Fruit fly (Drosophila melanogaster): ENCODE results near the gene CG1724.

Gene CG1724

dm6 chrX:21203241-21203640 lies at the start of gene CG1724:
TSS of gene CG1724 (minus strand) at chrX:21203341.
- TF ChIP-seq CG18011 (GFP tag; optimal IDR thresholded peaks at IDR 0.05) (no peak), nom (GFP tag; optimal IDR thresholded peaks at IDR 0.05) (no peak), B-H1 (GFP tag; IDR thresholded peaks at IDR 0.05) (no peak), croc (GFP tag; conservative IDR thresholded peaks at IDR 0.05) (no peak), CG10565 (GFP tag; optimal IDR thresholded peaks at IDR 0.05) (no peak), Vsx1 (GFP tag; optimal IDR thresholded peaks at IDR 0.05) (no peak), ac (GFP tag; optimal IDR thresholded peaks at IDR 0.05) (no peak), CG10979 (tag; optimal IDR thresholded peaks at IDR 0.05) (no peak), crc (GFP tag; optimal IDR thresholded peaks at IDR 0.05) (no peak), CG17361 (GFP tag; IDR thresholded peaks at IDR 0.05) (no peak), CG2116 (GFP tag; optimal IDR thresholded peaks at IDR 0.05) (no peak), Doc3 (GFP tag; IDR thresholded peaks at IDR 0.05; ENCODE audit: partially characterized antibody) (no peak), Bgb (GFP tag; IDR thresholded peaks at IDR 0.05; ENCODE audit: partially characterized antibody) (no peak), odd (GFP tag; optimal IDR thresholded peaks at IDR 0.05) (no peak)

DNA sequence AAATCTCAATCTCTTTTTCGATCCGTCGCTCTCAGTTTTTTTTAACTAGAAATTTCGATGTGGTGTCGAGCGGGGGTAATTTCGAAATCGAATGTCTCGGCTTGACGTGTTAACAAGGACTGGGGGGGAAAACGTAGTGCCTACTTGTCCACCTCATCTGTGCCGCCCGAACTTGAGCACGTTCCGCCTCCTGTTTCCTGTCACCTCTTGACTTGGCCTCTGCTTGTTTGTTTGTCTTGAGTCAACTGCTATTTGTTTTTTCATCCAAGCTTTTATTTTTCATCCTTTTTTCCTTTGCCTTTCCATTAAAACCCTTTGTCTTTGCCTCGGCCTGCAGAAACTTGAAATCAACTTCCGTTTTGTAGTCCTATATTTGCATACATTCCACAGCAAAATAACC lies 47.9 kb upstream of the CG1724 start, which contains the start of gene CG1722:
Gene CG1722, minus strand, starts transcription at position 101 of the 400 bp plus-strand sequence.
- no peak for TF ChIP-seq CG4820 (GFP tag; optimal IDR thresholded peaks at IDR 0.05)
- no peak for TF ChIP-seq pnt (GFP tag; optimal IDR thresholded peaks at IDR 0.05)
- no peak for TF ChIP-seq disco-r (GFP tag; optimal IDR thresholded peaks at IDR 0.05)
- no peak for TF ChIP-seq Lhr (GFP tag; optimal IDR thresholded peaks at IDR 0.05)
- no peak for TF ChIP-seq CG11093 (GFP tag; IDR thresholded peaks at IDR 0.05)
- TF ChIP-seq H2.0 (GFP tag; IDR thresholded peaks at IDR 0.05), result no peak
- no peak for TF ChIP-seq crc (GFP tag; optimal IDR thresholded peaks at IDR 0.05)
- TF ChIP-seq nerfin-2 (GFP tag; IDR thresholded peaks at IDR 0.05; ENCODE audit: partially characterized antibody), result no peak
- TF ChIP-seq jumu (GFP tag; optimal IDR thresholded peaks at IDR 0.05), result no peak
- no peak for TF ChIP-seq dysf (GFP tag; IDR thresholded peaks at IDR 0.05)
- TF ChIP-seq CG12391 (tag; optimal IDR thresholded peaks at IDR 0.05), result no peak
- TF ChIP-seq E2f2 (GFP tag; IDR thresholded peaks at IDR 0.05), result no peak
- no peak for TF ChIP-seq CG1603 (tag; optimal IDR thresholded peaks at IDR 0.05)
- no peak for TF ChIP-seq CG31441 (GFP tag; IDR thresholded peaks at IDR 0.05)
- TF ChIP-seq CG15073 (GFP tag; optimal IDR thresholded peaks at IDR 0.05), result no peak
- TF ChIP-seq CG9437 (GFP tag; optimal IDR thresholded peaks at IDR 0.05), result no peak

dm6 chrX:21241796-21242208 lies 38.7 kb upstream of the CG1724 start:
- TF ChIP-seq ranshi (GFP tag; IDR thresholded peaks at IDR 0.05) (no peak), CG5180 (GFP tag; optimal IDR thresholded peaks at IDR 0.05) (peak; percentile 51), Nf-YA (GFP tag; IDR thresholded peaks at IDR 0.05) (no peak), ase (GFP tag; IDR thresholded peaks at IDR 0.05) (no peak), amos (GFP tag; IDR thresholded peaks at IDR 0.05; ENCODE audit: partially characterized antibody) (no peak), phol (tag; optimal IDR thresholded peaks at IDR 0.05) (peak; percentile 24), sima (GFP tag; optimal IDR thresholded peaks at IDR 0.05) (peak; percentile 9), gcm (GFP tag; optimal IDR thresholded peaks at IDR 0.05) (peak; percentile 13), CG7987 (GFP tag; optimal IDR thresholded peaks at IDR 0.05) (peak; percentile 43), Pdp1 (GFP tag; optimal IDR thresholded peaks at IDR 0.05) (peak; percentile 24 to 43), emc (GFP tag; optimal IDR thresholded peaks at IDR 0.05) (no peak), CG31441 (GFP tag; IDR thresholded peaks at IDR 0.05) (peak; percentile 52), GATAe (GFP tag; conservative IDR thresholded peaks at IDR 0.05) (no peak), CG33213 (GFP tag; optimal IDR thresholded peaks at IDR 0.05) (no peak), Hmr (GFP tag; optimal IDR thresholded peaks at IDR 0.05) (peak; percentile 69), mld (GFP tag; IDR thresholded peaks at IDR 0.05; ENCODE audit: partially characterized antibody) (no peak), CG7372 (GFP tag; IDR thresholded peaks at IDR 0.05) (no peak), Meics (GFP tag; optimal IDR thresholded peaks at IDR 0.05) (peak; percentile 43), CG11504 (tag; optimal IDR thresholded peaks at IDR 0.05) (peak; percentile 67), croc (GFP tag; conservative IDR thresholded peaks at IDR 0.05) (no peak), Lpt (GFP tag; optimal IDR thresholded peaks at IDR 0.05) (no peak), CG15269 (tag; optimal IDR thresholded peaks at IDR 0.05) (no peak)

All from whole organism, embryonic.